Worm (Caenorhabditis elegans): ENCODE measurements around the gene F22F7.7.
A peak's percentile ranks its signal among the peaks of the same experiment; 100 is the strongest.

The F22F7.7 gene

DNA sequence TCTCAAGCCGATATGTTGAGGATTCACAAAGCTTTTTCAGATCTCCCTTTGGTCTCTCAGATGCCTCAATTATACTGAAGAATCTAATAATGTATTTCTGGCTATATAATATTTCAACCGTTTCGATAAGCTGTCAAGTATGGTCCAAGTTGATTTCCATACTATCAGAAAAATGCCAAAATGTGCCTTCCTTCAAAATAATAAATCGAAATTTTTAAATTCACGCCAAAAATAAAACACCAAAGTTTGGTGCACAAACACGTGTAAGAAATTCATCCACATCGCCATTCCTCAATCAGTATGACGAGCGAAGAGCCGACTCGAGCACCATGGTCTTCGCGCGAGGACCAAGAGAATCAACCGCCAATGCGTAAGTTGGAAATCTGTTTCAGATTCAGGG is 20.3 kb downstream of the F22F7.7 start, which contains the start of gene F22F7.11:
Gene F22F7.11, plus strand, starts transcription at position 301 of the 400 bp plus-strand sequence.
- no peak for TF ChIP-seq R02D3.7 (tag; optimal IDR thresholded peaks at IDR 0.05)
- TF ChIP-seq lin-13 (GFP tag; optimal IDR thresholded peaks at IDR 0.05): no peak
- no peak for TF ChIP-seq sem-4 (tag; optimal IDR thresholded peaks at IDR 0.05)
- TF ChIP-seq ztf-4 (tag; optimal IDR thresholded peaks at IDR 0.05): no peak
- no peak for TF ChIP-seq alr-1 (tag; optimal IDR thresholded peaks at IDR 0.05)
- no peak for TF ChIP-seq nhr-12 (tag; optimal IDR thresholded peaks at IDR 0.05)

DNA sequence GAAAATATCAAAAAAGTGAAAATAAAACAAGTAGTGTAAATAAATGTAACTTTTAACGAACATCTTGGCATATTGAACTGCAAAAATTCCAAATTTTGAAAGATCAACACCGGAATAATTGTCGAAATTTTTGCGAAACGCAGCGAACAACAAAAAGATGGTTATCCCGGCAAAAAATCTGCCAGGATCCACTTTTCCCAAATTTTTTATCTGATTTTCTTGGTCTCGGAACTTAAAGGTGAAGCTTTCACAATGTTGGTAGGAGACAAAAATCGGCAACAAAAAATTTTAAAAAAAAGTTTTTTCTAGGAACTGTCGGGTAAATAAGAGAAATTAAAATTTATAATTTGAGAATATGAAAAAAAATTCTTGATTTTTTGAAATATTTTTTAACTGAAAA is 21.3 kb downstream of the F22F7.7 start, which contains the start of gene bgnt-1.2:
Gene bgnt-1.2, minus strand, starts transcription at position 101 of the 400 bp plus-strand sequence.
- TF ChIP-seq lin-13 (GFP tag; optimal IDR thresholded peaks at IDR 0.05) (no peak), ztf-4 (tag; optimal IDR thresholded peaks at IDR 0.05) (no peak), nhr-6 (tag; optimal IDR thresholded peaks at IDR 0.05) (no peak), sem-4 (tag; optimal IDR thresholded peaks at IDR 0.05) (no peak), elt-1 (tag; optimal IDR thresholded peaks at IDR 0.05) (no peak), nhr-237 (tag; optimal IDR thresholded peaks at IDR 0.05) (no peak), nhr-129 (tag; optimal IDR thresholded peaks at IDR 0.05) (no peak), ztf-11 (tag; optimal IDR thresholded peaks at IDR 0.05) (no peak), ZK546.5 (tag; optimal IDR thresholded peaks at IDR 0.05) (no peak), ztf-1 (GFP tag; conservative IDR thresholded peaks at IDR 0.05) (no peak), Y55F3AM.14 (GFP tag; optimal IDR thresholded peaks at IDR 0.05) (no peak), nhr-11 (tag; optimal IDR thresholded peaks at IDR 0.05) (no peak), F13H6.1 (tag; optimal IDR thresholded peaks at IDR 0.05) (no peak), alr-1 (tag; optimal IDR thresholded peaks at IDR 0.05) (no peak), lin-11 (tag; optimal IDR thresholded peaks at IDR 0.05) (no peak), mdl-1 (tag; optimal IDR thresholded peaks at IDR 0.05) (no peak), lin-39 (tag; optimal IDR thresholded peaks at IDR 0.05) (no peak), mbf-1 (tag; optimal IDR thresholded peaks at IDR 0.05) (no peak), snpc-4 (tag; optimal IDR thresholded peaks at IDR 0.05) (no peak)

DNA sequence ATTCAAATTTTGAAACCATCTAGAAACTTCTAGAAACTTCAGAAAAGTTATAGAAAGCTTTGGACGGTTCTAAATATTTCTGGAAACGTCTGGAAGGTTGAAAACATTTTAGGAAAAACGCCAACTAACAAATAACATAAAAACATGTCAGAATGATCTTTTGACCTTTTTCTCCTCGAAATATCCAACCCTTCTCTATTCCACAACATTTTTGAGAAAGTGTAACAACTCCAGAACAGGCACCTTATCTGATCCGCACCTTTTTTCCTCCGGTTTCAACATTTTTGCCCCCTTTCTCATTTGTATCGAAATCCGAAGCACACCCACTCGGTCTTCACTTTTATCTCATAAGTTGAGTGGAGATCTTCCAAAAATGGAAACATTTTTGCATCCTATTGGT is 29.5 kb downstream of the F22F7.7 start, which contains the start of gene F22F7.3:
Gene F22F7.3, plus strand, starts transcription at position 301 of the 400 bp plus-strand sequence.
- TF ChIP-seq aly-2 (tag; optimal IDR thresholded peaks at IDR 0.05): no peak
- TF ChIP-seq snpc-4 (tag; optimal IDR thresholded peaks at IDR 0.05): no peak
- TF ChIP-seq Y55F3AM.14 (GFP tag; optimal IDR thresholded peaks at IDR 0.05): no peak
- no peak for TF ChIP-seq skn-1 (tag; optimal IDR thresholded peaks at IDR 0.05)
- TF ChIP-seq peb-1 (tag; optimal IDR thresholded peaks at IDR 0.05): no peak
- TF ChIP-seq fos-1 (tag; optimal IDR thresholded peaks at IDR 0.05): no peak
- no peak for TF ChIP-seq ceh-16 (tag; optimal IDR thresholded peaks at IDR 0.05)
- no peak for TF ChIP-seq R02D3.7 (tag; optimal IDR thresholded peaks at IDR 0.05)
- no peak for TF ChIP-seq sma-9 (GFP tag; optimal IDR thresholded peaks at IDR 0.05)
- no peak for TF ChIP-seq sma-9 (tag; optimal IDR thresholded peaks at IDR 0.05)
- TF ChIP-seq sma-3 (GFP tag; optimal IDR thresholded peaks at IDR 0.05): no peak
- no peak for TF ChIP-seq F13H6.1 (tag; optimal IDR thresholded peaks at IDR 0.05)
- no peak for TF ChIP-seq nhr-129 (tag; optimal IDR thresholded peaks at IDR 0.05)

- TF ChIP-seq unc-62 (GFP tag; optimal IDR thresholded peaks at IDR 0.05) (no peak), ama-1 (optimal IDR thresholded peaks at IDR 0.05) (no peak), nhr-10 (tag; optimal IDR thresholded peaks at IDR 0.05) (no peak), ceh-16 (tag; optimal IDR thresholded peaks at IDR 0.05) (no peak), alr-1 (tag; optimal IDR thresholded peaks at IDR 0.05) (no peak), ceh-82 (tag; optimal IDR thresholded peaks at IDR 0.05) (no peak), lin-39 (tag; optimal IDR thresholded peaks at IDR 0.05) (no peak), egl-27 (tag; optimal IDR thresholded peaks at IDR 0.05) (no peak), unc-55 (GFP tag; optimal IDR thresholded peaks at IDR 0.05) (peak; percentile 31), sem-4 (tag; optimal IDR thresholded peaks at IDR 0.05) (no peak), sma-9 (GFP tag; optimal IDR thresholded peaks at IDR 0.05) (peak; percentile 46), sma-9 (tag; optimal IDR thresholded peaks at IDR 0.05) (no peak), elt-1 (tag; optimal IDR thresholded peaks at IDR 0.05) (no peak), elt-3 (tag; optimal IDR thresholded peaks at IDR 0.05) (no peak), lsy-2 (tag; optimal IDR thresholded peaks at IDR 0.05) (no peak), nhr-21 (tag; optimal IDR thresholded peaks at IDR 0.05) (no peak), nhr-23 (tag; optimal IDR thresholded peaks at IDR 0.05) (no peak), F13H6.1 (tag; optimal IDR thresholded peaks at IDR 0.05) (no peak), nhr-237 (tag; optimal IDR thresholded peaks at IDR 0.05) (no peak), nhr-11 (tag; optimal IDR thresholded peaks at IDR 0.05) (no peak), nhr-77 (tag; optimal IDR thresholded peaks at IDR 0.05) (no peak), crh-2 (tag; optimal IDR thresholded peaks at IDR 0.05) (peak; percentile 29), nhr-129 (tag; optimal IDR thresholded peaks at IDR 0.05) (peak; percentile 47), nhr-25 (tag; optimal IDR thresholded peaks at IDR 0.05) (no peak), unc-39 (tag; optimal IDR thresholded peaks at IDR 0.05) (no peak), mbf-1 (tag; optimal IDR thresholded peaks at IDR 0.05) (no peak), peb-1 (tag; optimal IDR thresholded peaks at IDR 0.05) (no peak), R02D3.7 (tag; optimal IDR thresholded peaks at IDR 0.05) (no peak), gmeb-1 (tag; optimal IDR thresholded peaks at IDR 0.05) (peak; percentile 4), mdl-1 (tag; optimal IDR thresholded peaks at IDR 0.05) (no peak), ztf-4 (tag; optimal IDR thresholded peaks at IDR 0.05) (no peak), C34F6.9 (tag; optimal IDR thresholded peaks at IDR 0.05) (peak; percentile 71), fos-1 (tag; optimal IDR thresholded peaks at IDR 0.05) (peak; percentile 36), blmp-1 (tag; optimal IDR thresholded peaks at IDR 0.05; ENCODE audit: insufficient read depth) (no peak), lin-11 (tag; optimal IDR thresholded peaks at IDR 0.05) (no peak), ztf-1 (GFP tag; conservative IDR thresholded peaks at IDR 0.05) (no peak)
Observed at ce11 chrV:2109295-2109694, 30.5 kb downstream of the F22F7.7 start, which contains the start of gene ckb-4. Gene ckb-4 (minus strand): TSS chrV:2109434.

All from whole organism, L2 larva.